Worm (Caenorhabditis elegans): ENCODE measurements around the gene col-169.

The col-169 gene

DNA sequence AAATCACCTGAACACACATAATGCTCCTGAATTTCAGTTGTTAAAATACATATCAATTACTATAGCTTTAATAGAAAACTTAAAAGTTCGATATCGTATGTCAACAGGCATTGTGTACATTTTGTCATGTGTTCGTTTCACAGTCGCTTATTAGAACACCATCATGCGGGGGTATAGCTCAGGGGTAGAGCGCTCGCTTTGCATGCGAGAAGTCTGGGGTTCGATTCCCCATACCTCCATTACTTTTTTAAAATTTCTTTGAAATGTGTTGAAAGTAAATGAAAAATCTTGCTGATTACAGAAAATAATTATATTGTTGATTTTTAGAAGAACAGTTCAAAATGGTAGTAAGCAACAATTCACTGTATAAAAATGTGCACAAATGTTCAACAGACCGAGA is 42.8 kb upstream of the col-169 start (continued):
- TF ChIP-seq hif-1 (tag; optimal IDR thresholded peaks at IDR 0.05), result no peak
- TF ChIP-seq nhr-111 (GFP tag; optimal IDR thresholded peaks at IDR 0.05), result no peak
- no peak for TF ChIP-seq ZK546.5 (tag; optimal IDR thresholded peaks at IDR 0.05)
- peak; percentile 53 for TF ChIP-seq dve-1 (tag; optimal IDR thresholded peaks at IDR 0.05; ENCODE audit: insufficient read depth)
- peak; percentile 29; the same call in 1 of the 2 replicates for TF ChIP-seq nhr-42 (GFP tag; IDR thresholded peaks at IDR 0.05)
- peak; percentile 53 for TF ChIP-seq Y48G9A.11 (GFP tag; IDR thresholded peaks at IDR 0.05)
- peak; percentile 56 for TF ChIP-seq duxl-1 (tag; optimal IDR thresholded peaks at IDR 0.05; ENCODE audit: poor library complexity)
- peak; percentile 48 for TF ChIP-seq rbr-2 (tag; optimal IDR thresholded peaks at IDR 0.05)
- 0 out of 2 replicates have a peak, but pooled peaks have one; percentile 8 for TF ChIP-seq saeg-2 (GFP tag; IDR thresholded peaks at IDR 0.05)
- TF ChIP-seq daf-19 (GFP tag; conservative IDR thresholded peaks at IDR 0.05), result peak; percentile 78
- TF ChIP-seq daf-8 (GFP tag; IDR thresholded peaks at IDR 0.05), result no peak
- no peak for TF ChIP-seq snpc-4 (tag; optimal IDR thresholded peaks at IDR 0.05)
- TF ChIP-seq F37D6.2 (tag; optimal IDR thresholded peaks at IDR 0.05), result no peak
- TF ChIP-seq egl-27 (tag; optimal IDR thresholded peaks at IDR 0.05), result no peak
- peak; percentile 44; the same call in 1 of the 2 replicates for TF ChIP-seq tra-1 (GFP tag; IDR thresholded peaks at IDR 0.05)
- TF ChIP-seq aly-2 (tag; optimal IDR thresholded peaks at IDR 0.05), result no peak
- peak; percentile 13 for TF ChIP-seq nhr-77 (tag; optimal IDR thresholded peaks at IDR 0.05)
- TF ChIP-seq mxl-2 (GFP tag; conservative IDR thresholded peaks at IDR 0.05), result no peak
- TF ChIP-seq ceh-44 (GFP tag; IDR thresholded peaks at IDR 0.05), result 0 out of 2 replicates have a peak, but pooled peaks have one; percentile 34
- TF ChIP-seq snpc-1.2 (GFP tag; IDR thresholded peaks at IDR 0.05), result peak; percentile 89
- TF ChIP-seq madf-5 (GFP tag; IDR thresholded peaks at IDR 0.05), result peak; percentile 49 to 60; a peak in 1 of 4 replicates
- TF ChIP-seq zag-1 (tag; optimal IDR thresholded peaks at IDR 0.05), result no peak
- TF ChIP-seq unc-62 (GFP tag; optimal IDR thresholded peaks at IDR 0.05 in 1 of 2), result no peak
- no peak for TF ChIP-seq unc-62 (tag; optimal IDR thresholded peaks at IDR 0.05)
- TF ChIP-seq daf-12 (tag; optimal IDR thresholded peaks at IDR 0.05), result no peak
- peak; percentile 87 for TF ChIP-seq F26F4.8 (GFP tag; conservative IDR thresholded peaks at IDR 0.05)
- TF ChIP-seq ceh-62 (tag; optimal IDR thresholded peaks at IDR 0.05), result no peak
- no peak for TF ChIP-seq tag-97 (GFP tag; IDR thresholded peaks at IDR 0.05)
- peak; percentile 62; the same call in 1 of the 2 replicates for TF ChIP-seq php-3 (GFP tag; IDR thresholded peaks at IDR 0.05)
- peak; percentile 81 for TF ChIP-seq aha-1 (tag)
- peak; percentile 67 for TF ChIP-seq zip-2 (tag; optimal IDR thresholded peaks at IDR 0.05)
- no peak for TF ChIP-seq spr-3 (GFP tag; optimal IDR thresholded peaks at IDR 0.05)
- peak; percentile 72 for TF ChIP-seq nhr-102 (tag; optimal IDR thresholded peaks at IDR 0.05)
- TF ChIP-seq D1046.2 (GFP tag; IDR thresholded peaks at IDR 0.05), result peak; percentile 77; the same call in 1 of the 2 replicates
- TF ChIP-seq lir-3 (tag; optimal IDR thresholded peaks at IDR 0.05), result peak; percentile 32
- TF ChIP-seq R02D3.7 (tag; optimal IDR thresholded peaks at IDR 0.05), result no peak
- TF ChIP-seq mxl-3 (GFP tag; optimal IDR thresholded peaks at IDR 0.05), result peak; percentile 18
- no peak for TF ChIP-seq fos-1 (tag; optimal IDR thresholded peaks at IDR 0.05)
- no peak for TF ChIP-seq mep-1 (tag; optimal IDR thresholded peaks at IDR 0.05)
- peak; percentile 78 for TF ChIP-seq ctbp-1 (GFP tag; IDR thresholded peaks at IDR 0.05)
- no peak for TF ChIP-seq zip-11 (GFP tag; IDR thresholded peaks at IDR 0.05)
- TF ChIP-seq lin-39 (tag; optimal IDR thresholded peaks at IDR 0.05), result no peak
- TF ChIP-seq nhr-10 (tag; optimal IDR thresholded peaks at IDR 0.05), result no peak
- no peak for TF ChIP-seq nhr-11 (tag; optimal IDR thresholded peaks at IDR 0.05)
- TF ChIP-seq hmg-1.1 (GFP tag; IDR thresholded peaks at IDR 0.05), result peak; percentile 25; the same call in 1 of the 2 replicates
- TF ChIP-seq spr-1 (tag; optimal IDR thresholded peaks at IDR 0.05), result peak; percentile 46
- no peak for TF ChIP-seq ztf-11 (tag; optimal IDR thresholded peaks at IDR 0.05)
- TF ChIP-seq T26A8.4 (GFP tag; IDR thresholded peaks at IDR 0.05), result peak; percentile 69
- 0 out of 2 replicates have a peak, but pooled peaks have one; percentile 44 for TF ChIP-seq ceh-20 (GFP tag; IDR thresholded peaks at IDR 0.05)
- no peak for TF ChIP-seq set-16 (GFP tag; IDR thresholded peaks at IDR 0.05)
- peak; percentile 39 for TF ChIP-seq lin-13 (GFP tag; optimal IDR thresholded peaks at IDR 0.05)
- TF ChIP-seq nhr-76 (tag; optimal IDR thresholded peaks at IDR 0.05), result no peak
- TF ChIP-seq hlh-11 (tag; optimal IDR thresholded peaks at IDR 0.05), result peak; percentile 32

Data from whole organism, L4 larva.